Worm (Caenorhabditis elegans) whole organism, mixed stage, embryonic: ENCODE results near the gene aly-3.

ENCODE experiments used
- bed-3 ChIP-seq: fragments of 200-800 bp; sonication (Bioruptor generic); optimal IDR thresholded peaks from 3 replicates; lab custom pipeline; 2018; ENCODE audit warnings: mild to moderate bottlenecking, missing genetic modification characterization, moderate library complexity, missing compliant biosample characterization
- ceh-39 ChIP-seq: fragments of 150-350 bp; optimal IDR thresholded peaks from 2 replicates; lab custom pipeline; 2014; ENCODE audit warnings: missing biosample characterization, missing genetic modification characterization
- elt-1 ChIP-seq: sonication (generic microtip); optimal IDR thresholded peaks from 2 replicates; lab custom pipeline; 2017; ENCODE audit warnings: missing genetic modification characterization, mild to moderate bottlenecking, missing compliant biosample characterization, antibody characterized with exemption, moderate library complexity, borderline replicate concordance; ENCODE audit not compliant: insufficient read depth
- elt-3 ChIP-seq: fragments of 150-350 bp; optimal IDR thresholded peaks from 2 replicates; lab custom pipeline; 2014; ENCODE audit warnings: missing biosample characterization, missing genetic modification characterization
- lin-13 ChIP-seq: fragments of 150-350 bp; optimal IDR thresholded peaks from 2 replicates; lab custom pipeline; 2014; ENCODE audit warnings: missing biosample characterization, missing genetic modification characterization
- lsy-2 ChIP-seq: fragments of 150-350 bp; optimal IDR thresholded peaks from 2 replicates; lab custom pipeline; 2014; ENCODE audit warnings: missing biosample characterization, missing genetic modification characterization
- mep-1 ChIP-seq: fragments of 150-350 bp; optimal IDR thresholded peaks from 2 replicates; lab custom pipeline; 2017; ENCODE audit warnings: missing biosample characterization, missing genetic modification reagents, missing genetic modification characterization, inconsistent platforms
- nhr-12 ChIP-seq: fragments of 150-350 bp; optimal IDR thresholded peaks from 2 replicates; lab custom pipeline; 2014; ENCODE audit warnings: missing biosample characterization, missing genetic modification characterization
- nhr-76 ChIP-seq: sonication (generic microtip); optimal IDR thresholded peaks from 2 replicates; lab custom pipeline; 2017; ENCODE audit warnings: missing biosample characterization, missing genetic modification characterization
- pha-4 ChIP-seq: fragments of 150-350 bp; optimal IDR thresholded peaks from 2 replicates; lab custom pipeline; 2018; ENCODE audit warnings: missing biosample characterization, missing genetic modification reagents, missing genetic modification characterization
- snpc-4 ChIP-seq: fragments of 150-350 bp; optimal IDR thresholded peaks from 2 replicates; lab custom pipeline; 2014; ENCODE audit warnings: missing biosample characterization, missing genetic modification characterization
- unc-120 ChIP-seq: sonication (generic microtip); optimal IDR thresholded peaks from 2 replicates; lab custom pipeline; 2017; ENCODE audit warnings: missing genetic modification characterization, missing compliant biosample characterization; ENCODE audit not compliant: poor library complexity, severe bottlenecking
- unc-62 ChIP-seq: fragments of 150-350 bp; optimal IDR thresholded peaks from 2 replicates; lab custom pipeline; 2014; ENCODE audit warnings: missing biosample characterization, missing genetic modification reagents, missing genetic modification characterization

DNA sequence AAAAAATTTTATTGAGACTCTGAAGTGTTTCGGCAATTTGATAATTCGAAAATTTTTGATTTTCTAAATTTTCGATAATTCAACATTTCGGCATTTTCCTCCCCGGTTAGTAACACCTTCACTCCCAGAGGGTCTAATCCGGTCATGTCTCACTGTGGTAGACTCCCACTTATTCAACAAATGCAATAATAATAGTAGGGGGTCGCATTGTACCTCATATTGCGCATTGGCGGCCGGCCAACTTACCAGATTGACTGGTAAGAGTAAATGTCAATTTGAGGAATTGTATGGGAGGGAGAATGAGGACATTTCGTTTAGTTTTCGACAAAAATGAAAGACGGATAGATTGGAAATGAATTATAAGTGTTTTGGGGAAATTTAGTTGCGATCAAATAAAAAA lies 10.7 kb downstream of the aly-3 start:
- TF ChIP-seq mep-1 (tag; lab: Kevin White, UChicago) (no peak), snpc-4 (tag; lab: Kevin White, UChicago) (no peak), elt-1 (no peak), ceh-39 (tag; lab: Kevin White, UChicago) (no peak), pha-4 (tag; lab: Kevin White, UChicago) (no peak), elt-3 (tag; lab: Kevin White, UChicago) (no peak), unc-62 (GFP tag; lab: Kevin White, UChicago) (no peak), nhr-76 (tag; lab: Kevin White, UChicago) (no peak), lsy-2 (no peak), bed-3 (GFP tag; lab: Kevin White, UChicago) (no peak), nhr-12 (tag; lab: Kevin White, UChicago) (no peak), unc-120 (no peak), lin-13 (no peak)
